Fruit fly (Drosophila melanogaster) whole organism, adult: Measurements from ENCODE around the gene wdn.

Source experiments
- CG11617 ChIP-seq: fragments of 200-800 bp; sonication (Bioruptor generic); optimal IDR thresholded peaks from 2 replicates; lab custom pipeline; 2017; ENCODE audit warnings: mild to moderate bottlenecking, missing biosample characterization, missing genetic modification reagents, missing genetic modification characterization
- CG12768 ChIP-seq: fragments of 200-800 bp; sonication (Bioruptor generic); optimal IDR thresholded peaks from 2 replicates; lab custom pipeline; 2017; ENCODE audit warnings: missing biosample characterization, missing genetic modification characterization, mild to moderate bottlenecking, moderate library complexity, missing genetic modification reagents
- CG14711 ChIP-seq: fragments of 200-800 bp; sonication (Bioruptor generic); optimal IDR thresholded peaks from 2 replicates; lab custom pipeline; 2018; ENCODE audit warnings: missing biosample characterization, mild to moderate bottlenecking, missing genetic modification characterization, moderate library complexity
- CG1620 ChIP-seq: fragments of 200-800 bp; sonication (Bioruptor generic); optimal IDR thresholded peaks from 2 replicates; lab custom pipeline; 2016; ENCODE audit warnings: missing biosample characterization, missing genetic modification characterization
- CG33017 ChIP-seq: fragments of 200-800 bp; sonication (Bioruptor generic); optimal IDR thresholded peaks from 2 replicates; lab custom pipeline; 2018; ENCODE audit warnings: missing biosample characterization, mild to moderate bottlenecking, missing genetic modification characterization, moderate library complexity
- CG5204 ChIP-seq: fragments of 200-800 bp; sonication (Bioruptor generic); optimal IDR thresholded peaks from 2 replicates; lab custom pipeline; 2016; ENCODE audit warnings: missing biosample characterization, missing genetic modification characterization
- CG7045 ChIP-seq: fragments of 200-800 bp; sonication (Bioruptor generic); optimal IDR thresholded peaks from 2 replicates; lab custom pipeline; 2017; ENCODE audit warnings: missing biosample characterization, mild to moderate bottlenecking, missing genetic modification characterization
- CG7101 ChIP-seq: fragments of 200-800 bp; sonication (Bioruptor generic); optimal IDR thresholded peaks from 2 replicates; lab custom pipeline; 2018; ENCODE audit warnings: missing biosample characterization, mild to moderate bottlenecking, missing genetic modification characterization, moderate library complexity
- Clk ChIP-seq: fragments of 200-800 bp; sonication (Bioruptor generic); optimal IDR thresholded peaks from 2 replicates; lab custom pipeline; 2017; ENCODE audit warnings: missing biosample characterization, missing genetic modification characterization
- Crg-1 ChIP-seq: fragments of 200-800 bp; sonication (Bioruptor generic); optimal IDR thresholded peaks from 2 replicates; lab custom pipeline; 2016; ENCODE audit warnings: missing biosample characterization, missing genetic modification characterization
- Hr96 ChIP-seq: fragments of 200-800 bp; sonication (Bioruptor generic); optimal IDR thresholded peaks from 2 replicates; lab custom pipeline; 2016; ENCODE audit warnings: missing biosample characterization, missing genetic modification characterization
- Mnt ChIP-seq: fragments of 200-800 bp; sonication (Bioruptor generic); optimal IDR thresholded peaks from 2 replicates; lab custom pipeline; 2016; ENCODE audit warnings: missing biosample characterization, mild to moderate bottlenecking, missing genetic modification characterization
- bab1 ChIP-seq: fragments of 200-800 bp; sonication (Bioruptor generic); optimal IDR thresholded peaks from 3 replicates; lab custom pipeline; 2019; ENCODE audit warnings: missing biosample characterization, mild to moderate bottlenecking, missing genetic modification characterization, moderate library complexity
- cic ChIP-seq: fragments of 200-800 bp; sonication (Bioruptor generic); optimal IDR thresholded peaks from 2 replicates; lab custom pipeline; 2017; ENCODE audit warnings: missing biosample characterization, mild to moderate bottlenecking, missing genetic modification characterization, moderate library complexity
- cnc ChIP-seq, 2 experiments: fragments of >200 bp; optimal IDR thresholded peaks; 2 replicates each; lab custom pipeline; 2017
- kay ChIP-seq: fragments of 200-800 bp; sonication (Bioruptor generic); peaks from one replicate; lab custom pipeline; 2016; ENCODE audit warnings: missing biosample characterization, missing genetic modification characterization, borderline replicate concordance
- ovo ChIP-seq: fragments of 200-800 bp; sonication (Bioruptor generic); optimal IDR thresholded peaks from 2 replicates; lab custom pipeline; 2016; ENCODE audit warnings: missing biosample characterization, missing genetic modification characterization
- pad ChIP-seq: fragments of 200-800 bp; sonication (Bioruptor generic); optimal IDR thresholded peaks from 3 replicates; lab custom pipeline; 2017; ENCODE audit warnings: missing biosample characterization, missing genetic modification characterization, mild to moderate bottlenecking, moderate library complexity, missing genetic modification reagents
- tj ChIP-seq: fragments of 200-800 bp; sonication (Bioruptor generic); optimal IDR thresholded peaks from 3 replicates; lab custom pipeline; 2017; ENCODE audit warnings: missing biosample characterization, mild to moderate bottlenecking, missing genetic modification characterization, moderate library complexity
- toe ChIP-seq: fragments of 200-800 bp; sonication (Bioruptor generic); optimal IDR thresholded peaks from 2 replicates; lab custom pipeline; 2016; ENCODE audit warnings: missing biosample characterization, missing genetic modification characterization

Gene wdn

dm6 chr3R:28831626-28832267, 20.6 kb upstream of the wdn start, which contains the start of gene WASp:
Gene WASp (minus strand): TSS chr3R:28832024.
- TF ChIP-seq pad (GFP tag; lab: Kevin White, UChicago) (peak; percentile 18), kay (GFP tag; lab: Kevin White, UChicago) (no peak), CG11617 (GFP tag; lab: Kevin White, UChicago) (no peak), bab1 (GFP tag; lab: Kevin White, UChicago) (peak; percentile 76), toe (peak; percentile 2), CG1620 (GFP tag; lab: Kevin White, UChicago) (peak; percentile 56), CG5204 (peak; percentile 6), tj (GFP tag; lab: Kevin White, UChicago) (peak; percentile 5), CG7045 (GFP tag; lab: Kevin White, UChicago) (no peak), Clk (GFP tag; lab: Kevin White, UChicago) (no peak), Hr96 (GFP tag; lab: Kevin White, UChicago) (peak; percentile 40), CG12768 (GFP tag; lab: Kevin White, UChicago) (no peak), CG33017 (tag; lab: Kevin White, UChicago) (peak; percentile 32), CG14711 (peak; percentile 33), ovo (peak; percentile 66), cic (GFP tag; lab: Kevin White, UChicago) (peak; percentile 14), Crg-1 (GFP tag; lab: Kevin White, UChicago) (peak; percentile 24), cnc (optimal IDR thresholded peaks at IDR 0.05; lab: Kevin White, UChicago) (no peak), Mnt (GFP tag; lab: Kevin White, UChicago) (peak; percentile 43), CG7101 (peak; percentile 70)

dm6 chr3R:28831172-28831571, 20.0 kb upstream of the wdn start:
- TF ChIP-seq CG5204 = no peak
- no peak for TF ChIP-seq cnc (optimal IDR thresholded peaks at IDR 0.05; lab: Kevin White, UChicago)
- TF ChIP-seq Mnt (GFP tag; lab: Kevin White, UChicago) = peak; percentile 13
- peak; percentile 14 for TF ChIP-seq Hr96 (GFP tag; lab: Kevin White, UChicago)
- TF ChIP-seq CG12768 (GFP tag; lab: Kevin White, UChicago) = peak; percentile 45
- no peak for TF ChIP-seq CG7045 (GFP tag; lab: Kevin White, UChicago)
- TF ChIP-seq tj (GFP tag; lab: Kevin White, UChicago) = no peak
- no peak for TF ChIP-seq CG7101
- no peak for TF ChIP-seq pad (GFP tag; lab: Kevin White, UChicago)
- peak; percentile 37 for TF ChIP-seq cic (GFP tag; lab: Kevin White, UChicago)
- TF ChIP-seq ovo = no peak
- no peak for TF ChIP-seq toe
- TF ChIP-seq Crg-1 (GFP tag; lab: Kevin White, UChicago) = no peak
- no peak for TF ChIP-seq CG1620 (GFP tag; lab: Kevin White, UChicago)
- TF ChIP-seq CG14711 = no peak
- no peak for TF ChIP-seq bab1 (GFP tag; lab: Kevin White, UChicago)
- TF ChIP-seq CG11617 (GFP tag; lab: Kevin White, UChicago) = no peak
- no peak for TF ChIP-seq Clk (GFP tag; lab: Kevin White, UChicago)
- TF ChIP-seq CG33017 (tag; lab: Kevin White, UChicago) = no peak
- TF ChIP-seq kay (GFP tag; lab: Kevin White, UChicago) = peak; percentile 96

dm6 chr3R:28830746-28831145, 19.6 kb upstream of the wdn start:
- TF ChIP-seq Crg-1 (GFP tag; lab: Kevin White, UChicago) = no peak
- no peak for TF ChIP-seq toe
- no peak for TF ChIP-seq CG5204
- no peak for TF ChIP-seq CG33017 (tag; lab: Kevin White, UChicago)
- no peak for TF ChIP-seq CG14711
- TF ChIP-seq Mnt (GFP tag; lab: Kevin White, UChicago) = no peak
- no peak for TF ChIP-seq Clk (GFP tag; lab: Kevin White, UChicago)
- no peak for TF ChIP-seq CG11617 (GFP tag; lab: Kevin White, UChicago)

dm6 chr3R:28829328-28829916, 18.3 kb upstream of the wdn start:
- TF ChIP-seq ovo (peak; percentile 21), kay (GFP tag; lab: Kevin White, UChicago) (peak; percentile 97), CG7101 (peak; percentile 45), bab1 (GFP tag; lab: Kevin White, UChicago) (no peak), CG1620 (GFP tag; lab: Kevin White, UChicago) (no peak), Mnt (GFP tag; lab: Kevin White, UChicago) (peak; percentile 45), toe (peak; percentile 36), pad (GFP tag; lab: Kevin White, UChicago) (no peak), CG14711 (no peak), tj (GFP tag; lab: Kevin White, UChicago) (no peak), CG33017 (tag; lab: Kevin White, UChicago) (peak; percentile 44), CG5204 (no peak), Clk (GFP tag; lab: Kevin White, UChicago) (no peak), Crg-1 (GFP tag; lab: Kevin White, UChicago) (no peak), cnc (optimal IDR thresholded peaks at IDR 0.05; lab: Kevin White, UChicago) (no peak), CG12768 (GFP tag; lab: Kevin White, UChicago) (peak; percentile 40), CG7045 (GFP tag; lab: Kevin White, UChicago) (no peak), CG11617 (GFP tag; lab: Kevin White, UChicago) (peak; percentile 53), Hr96 (GFP tag; lab: Kevin White, UChicago) (no peak), cic (GFP tag; lab: Kevin White, UChicago) (peak; percentile 93)

dm6 chr3R:28827222-28827621, 16.1 kb upstream of the wdn start:
- TF ChIP-seq pad (GFP tag; lab: Kevin White, UChicago) = no peak
- no peak for TF ChIP-seq CG14711
- no peak for TF ChIP-seq bab1 (GFP tag; lab: Kevin White, UChicago)
- no peak for TF ChIP-seq kay (GFP tag; lab: Kevin White, UChicago)
- TF ChIP-seq ovo = no peak
- no peak for TF ChIP-seq Crg-1 (GFP tag; lab: Kevin White, UChicago)
- no peak for TF ChIP-seq Mnt (GFP tag; lab: Kevin White, UChicago)
- TF ChIP-seq toe = no peak
- no peak for TF ChIP-seq Clk (GFP tag; lab: Kevin White, UChicago)
- no peak for TF ChIP-seq CG33017 (tag; lab: Kevin White, UChicago)
- no peak for TF ChIP-seq CG5204
- no peak for TF ChIP-seq CG12768 (GFP tag; lab: Kevin White, UChicago)
